Worm (Caenorhabditis elegans): ENCODE measurements around the gene pbs-6.

pbs-6 gene

DNA sequence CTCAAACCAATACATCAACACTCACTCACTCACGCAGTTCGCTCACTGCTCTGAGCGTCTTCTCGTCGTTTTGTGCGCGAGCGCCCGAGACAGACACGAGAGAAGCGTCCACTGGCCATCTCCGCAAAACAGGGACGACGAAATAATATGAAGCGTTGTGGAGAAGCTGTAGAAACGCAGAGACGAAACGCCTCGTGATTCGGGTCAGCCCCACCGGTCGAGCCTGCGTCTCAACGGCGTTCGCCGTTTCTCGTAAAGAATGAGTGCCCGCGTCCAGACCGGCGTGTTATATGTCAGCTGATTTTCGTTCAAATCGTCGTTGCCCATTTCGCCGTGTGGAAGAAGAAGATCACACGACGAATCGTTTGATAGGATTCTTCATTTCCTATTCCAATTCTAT, 16.4 kb downstream of the pbs-6 start, which contains the start of gene fbxl-1:
Gene fbxl-1 (plus strand): TSS at position 320 of the 400 bp plus-strand sequence.
- no peak for TF ChIP-seq unc-62 (GFP tag; optimal IDR thresholded peaks at IDR 0.05)

DNA sequence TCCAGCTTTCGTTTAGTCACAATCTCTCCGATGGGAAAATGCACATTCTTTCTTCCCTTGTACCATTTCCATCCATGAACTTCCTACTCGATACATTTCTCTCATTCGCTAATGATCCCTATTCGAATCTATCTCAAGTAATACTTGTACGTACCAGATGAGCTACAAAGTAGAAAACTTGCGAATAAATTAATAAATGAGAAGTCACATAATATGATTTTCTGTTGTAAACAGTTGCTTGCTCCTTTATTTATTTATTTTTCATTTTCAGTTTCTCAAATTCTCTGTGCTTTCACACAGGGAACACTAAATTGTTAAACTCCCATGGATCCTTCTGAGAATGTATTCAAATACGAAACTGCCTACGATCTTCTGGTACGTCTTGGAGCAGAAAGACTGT, 17.7 kb downstream of the pbs-6 start, which contains the start of gene rfs-1:
Gene rfs-1 (plus strand): TSS at position 301 of the 400 bp plus-strand sequence.
- TF ChIP-seq unc-62 (GFP tag; optimal IDR thresholded peaks at IDR 0.05): no peak

DNA sequence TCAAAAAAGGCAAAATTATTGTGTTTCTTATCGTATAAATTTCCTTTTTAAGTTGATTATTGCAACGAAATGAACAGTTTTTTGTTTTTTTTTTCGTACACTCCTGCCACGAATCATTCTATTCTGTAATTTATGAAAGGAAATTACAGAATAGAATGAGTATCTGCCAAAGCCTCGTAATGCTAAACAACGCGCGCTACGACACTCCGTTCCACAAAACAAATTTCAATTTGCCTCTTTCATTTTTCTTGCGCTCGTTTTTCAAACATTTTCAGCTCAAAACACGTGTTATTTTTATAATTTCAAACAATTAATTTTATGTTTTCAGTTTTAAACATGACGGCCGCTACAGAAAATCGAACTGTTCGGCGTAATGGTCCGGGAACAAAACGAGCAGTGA, 19.1 kb downstream of the pbs-6 start, which contains the start of gene mob-4:
Gene mob-4 (plus strand): TSS at position 329 of the 400 bp plus-strand sequence.
- no peak for TF ChIP-seq unc-62 (GFP tag; optimal IDR thresholded peaks at IDR 0.05)

DNA sequence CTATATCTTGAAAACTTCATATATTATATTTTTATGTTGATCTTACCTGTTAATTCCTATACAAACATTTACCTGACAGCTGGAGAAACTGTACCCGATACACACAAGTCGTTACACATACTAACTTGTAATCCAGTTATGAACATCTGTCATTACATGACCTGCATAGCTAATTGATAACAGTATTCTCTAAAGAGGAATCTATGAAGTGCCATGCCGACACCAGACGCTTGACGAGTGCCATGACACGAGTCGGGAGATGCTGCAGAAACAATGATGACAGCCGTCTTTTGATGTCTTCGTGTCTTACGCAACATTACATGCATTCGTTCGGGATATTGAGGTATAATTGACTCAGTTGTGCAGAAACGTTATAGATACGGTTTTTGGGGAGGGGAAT, 23.8 kb downstream of the pbs-6 start:
- TF ChIP-seq unc-62 (GFP tag; optimal IDR thresholded peaks at IDR 0.05): no peak

DNA sequence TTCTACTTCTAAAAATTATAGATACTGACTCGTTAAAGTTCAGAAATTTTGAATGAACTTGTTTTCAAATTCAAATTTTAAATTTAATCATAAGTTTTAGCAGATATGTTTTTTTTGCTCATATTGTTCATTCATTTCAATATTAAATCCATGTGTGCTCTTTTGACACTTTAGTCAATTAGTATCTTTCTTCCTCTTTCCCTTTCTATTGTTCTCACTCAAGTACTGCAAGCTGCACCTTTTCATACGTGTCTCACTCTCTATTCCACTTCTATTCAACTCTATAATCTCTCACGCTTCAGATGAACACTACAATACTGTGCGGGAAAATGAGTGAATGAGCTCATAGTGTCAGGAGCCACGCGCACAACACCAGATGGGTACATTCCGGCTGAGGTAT, 26.0 kb downstream of the pbs-6 start, which contains the start of gene C30A5.16:
Gene C30A5.16 (plus strand): TSS at position 301 of the 400 bp plus-strand sequence.
- TF ChIP-seq unc-62 (GFP tag; optimal IDR thresholded peaks at IDR 0.05): no peak

DNA sequence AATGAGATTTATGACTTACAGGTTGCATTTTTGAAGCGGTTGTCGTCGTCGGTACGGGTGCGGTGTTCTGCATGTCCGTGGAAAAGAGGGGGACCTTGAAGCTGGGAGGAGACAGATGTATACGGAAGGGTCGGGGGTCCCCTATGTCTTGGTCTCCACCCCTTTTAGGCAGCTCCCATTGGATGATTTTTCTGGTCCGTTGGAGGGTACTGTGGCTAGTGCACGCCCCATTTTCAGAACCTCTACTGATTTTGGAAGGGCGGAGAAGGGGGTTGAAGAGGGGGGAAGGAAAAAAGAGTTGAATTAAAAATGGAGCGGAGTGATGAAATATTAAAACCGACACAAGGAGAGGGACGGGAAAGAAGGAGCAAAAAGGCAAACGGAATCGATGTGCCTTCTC, 27.7 kb downstream of the pbs-6 start, which contains the start of gene unc-86:
Gene unc-86 (minus strand): TSS at position 113 of the 400 bp plus-strand sequence.
- no peak for TF ChIP-seq unc-62 (GFP tag; optimal IDR thresholded peaks at IDR 0.05)

DNA sequence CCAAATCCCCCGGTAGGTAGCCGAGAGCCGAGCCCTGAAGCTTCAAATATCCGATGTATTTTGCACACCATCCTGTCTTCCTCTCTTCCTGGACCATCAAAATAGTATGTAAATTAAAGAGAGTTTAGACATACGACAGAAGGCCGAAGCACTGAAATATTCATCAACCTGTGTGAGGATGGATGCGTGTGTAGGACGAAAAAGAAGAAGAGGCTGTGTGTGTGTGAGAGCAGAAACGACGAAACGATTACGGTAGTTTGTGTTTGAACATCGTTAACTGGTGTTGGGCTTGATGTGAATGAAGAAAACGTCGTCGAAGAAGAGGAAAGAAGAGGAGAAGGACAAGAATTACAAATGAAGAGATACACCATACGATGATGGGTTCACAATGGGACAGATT, 32.3 kb downstream of the pbs-6 start:
- TF ChIP-seq unc-62 (GFP tag; optimal IDR thresholded peaks at IDR 0.05): no peak

DNA sequence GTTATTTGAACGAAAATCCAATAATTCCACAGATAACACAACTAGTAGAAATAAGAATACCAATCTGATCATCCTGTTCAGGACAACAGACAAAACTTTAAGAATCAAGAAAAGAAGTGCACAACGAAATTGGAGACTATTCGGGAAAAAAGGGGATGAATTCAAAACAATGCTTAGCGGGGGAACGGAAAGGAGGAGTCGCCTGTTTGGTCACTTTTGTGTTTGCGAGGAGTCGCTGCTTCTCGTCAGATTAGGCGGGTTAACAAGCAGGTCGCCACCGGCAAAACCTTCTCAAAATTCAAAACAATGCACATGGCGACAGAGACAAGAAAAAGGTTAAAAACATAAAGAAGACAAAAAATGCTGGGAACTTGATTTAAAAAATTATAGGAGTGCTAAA, 34.1 kb downstream of the pbs-6 start, which contains the start of gene C30A5.10:
Gene C30A5.10 (minus strand): TSS at position 101 of the 400 bp plus-strand sequence.
- TF ChIP-seq unc-62 (GFP tag; optimal IDR thresholded peaks at IDR 0.05): no peak

DNA sequence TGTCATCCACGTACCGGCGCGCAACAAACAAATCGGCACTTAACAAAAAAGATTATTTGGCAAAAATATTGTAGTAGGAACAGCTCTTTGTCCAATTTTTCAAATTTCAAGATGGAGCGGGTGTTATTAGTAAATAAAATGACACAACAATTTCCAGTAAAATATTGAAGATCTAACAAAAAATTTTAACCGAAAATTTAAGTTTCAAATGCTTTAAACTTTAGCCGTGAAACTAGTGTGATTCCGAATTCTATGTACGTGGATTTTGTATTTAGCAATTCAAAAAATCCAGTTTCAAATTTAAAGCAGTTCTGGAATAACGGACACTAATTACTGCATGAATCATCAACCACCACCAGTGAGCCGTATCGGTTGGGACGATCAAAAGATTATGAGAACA, 41.1 kb downstream of the pbs-6 start, which contains the start of gene snb-5:
Gene snb-5 (plus strand): TSS at position 301 of the 400 bp plus-strand sequence.
- TF ChIP-seq unc-62 (GFP tag; optimal IDR thresholded peaks at IDR 0.05): no peak

DNA sequence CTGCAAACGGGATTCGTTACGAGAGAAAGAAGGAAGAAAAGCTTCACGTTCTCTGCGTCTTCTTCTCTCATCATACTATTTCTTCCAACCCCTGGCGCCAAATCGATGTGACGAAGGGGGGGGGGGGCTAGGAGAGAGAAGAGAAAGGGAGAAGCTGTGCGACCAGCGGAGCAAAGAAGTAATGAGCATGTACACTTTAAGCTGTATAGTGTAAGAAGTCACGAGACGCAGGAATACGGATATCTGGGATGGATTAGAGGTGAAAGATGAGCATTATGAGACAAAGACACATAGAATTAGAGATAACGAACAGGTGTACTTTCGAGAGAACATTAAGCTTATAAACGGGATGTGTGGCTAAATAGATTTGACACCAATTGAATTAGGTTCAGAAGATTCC, 42.1 kb downstream of the pbs-6 start:
- TF ChIP-seq unc-62 (GFP tag; optimal IDR thresholded peaks at IDR 0.05): no peak

DNA sequence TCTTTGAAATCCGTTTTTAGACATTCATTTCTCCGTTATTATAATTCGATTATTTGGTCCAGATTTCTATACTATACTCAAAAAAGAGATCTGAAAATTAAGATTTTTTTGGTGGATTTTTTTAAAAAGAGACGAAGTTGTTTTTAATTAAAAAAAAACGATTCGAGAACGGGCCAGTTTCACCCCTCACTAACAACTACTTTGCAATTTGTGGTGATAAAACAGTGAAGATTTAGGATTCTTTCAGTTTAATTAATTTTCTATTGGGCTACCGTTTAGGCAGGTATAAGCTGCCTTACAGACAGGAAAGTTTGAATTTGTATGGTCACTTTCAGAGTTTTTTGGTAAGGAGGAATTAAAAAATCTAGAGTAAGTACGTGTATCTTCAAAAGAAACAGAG, 42.8 kb downstream of the pbs-6 start, which contains the start of gene unc-36:
Gene unc-36 (minus strand): TSS at position 101 of the 400 bp plus-strand sequence.
- TF ChIP-seq unc-62 (GFP tag; optimal IDR thresholded peaks at IDR 0.05): no peak

DNA sequence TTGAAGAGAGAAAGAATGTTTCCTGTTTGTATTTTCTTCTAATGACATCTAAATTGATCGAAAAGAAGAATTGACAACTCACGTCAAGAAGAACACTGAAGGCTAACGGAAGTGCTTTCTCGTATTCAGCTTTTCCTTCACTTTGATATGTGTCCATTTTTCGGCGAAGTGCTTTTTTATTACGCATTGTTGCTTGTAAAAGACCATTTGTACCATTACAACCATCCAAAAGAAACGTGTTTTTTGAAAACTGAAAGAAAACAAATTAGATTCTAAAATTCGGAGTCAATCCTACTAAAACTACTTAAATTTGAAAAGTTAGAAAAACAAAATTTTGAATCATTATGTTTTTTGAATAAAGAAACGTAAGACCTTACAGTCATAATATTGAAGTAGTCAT, 44.8 kb downstream of the pbs-6 start:
- TF ChIP-seq unc-62 (GFP tag; optimal IDR thresholded peaks at IDR 0.05): no peak
